Worm (Caenorhabditis elegans) whole organism, L2 larva: Measurements from ENCODE around the gene act-5.

Source experiments
- C34F6.9 ChIP-seq: fragments of 150-350 bp; optimal IDR thresholded peaks from 2 replicates; lab custom pipeline; 2014; ENCODE audit warnings: missing biosample characterization, missing genetic modification characterization
- F13H6.1 ChIP-seq: sonication (generic microtip); optimal IDR thresholded peaks from 2 replicates; lab custom pipeline; 2016; ENCODE audit warnings: missing genetic modification characterization, missing compliant biosample characterization
- R02D3.7 ChIP-seq: fragments of 150-350 bp; optimal IDR thresholded peaks from 2 replicates; lab custom pipeline; 2014; ENCODE audit warnings: missing biosample characterization, missing genetic modification characterization
- Y55F3AM.14 ChIP-seq: fragments of 200-800 bp; sonication (Bioruptor generic); optimal IDR thresholded peaks from 2 replicates; lab custom pipeline; 2018; ENCODE audit warnings: mild to moderate bottlenecking, missing genetic modification characterization, missing compliant biosample characterization
- ZK546.5 ChIP-seq: sonication (generic microtip); optimal IDR thresholded peaks from 2 replicates; lab custom pipeline; 2017; ENCODE audit warnings: missing biosample characterization, missing genetic modification characterization
- alr-1 ChIP-seq: fragments of 150-350 bp; optimal IDR thresholded peaks from 2 replicates; lab custom pipeline; 2014; ENCODE audit warnings: missing biosample characterization, missing genetic modification characterization
- aly-2 ChIP-seq: fragments of 150-350 bp; optimal IDR thresholded peaks from 2 replicates; lab custom pipeline; 2014; ENCODE audit warnings: missing biosample characterization, missing genetic modification characterization
- ama-1 ChIP-seq: fragments of 150-350 bp; optimal IDR thresholded peaks from 2 replicates; lab custom pipeline; 2018; ENCODE audit warnings: inconsistent platforms
- blmp-1 ChIP-seq: sonication (generic microtip); optimal IDR thresholded peaks from 2 replicates; lab custom pipeline; 2017; ENCODE audit warnings: missing genetic modification characterization, mild to moderate bottlenecking, missing compliant biosample characterization, antibody characterized with exemption, moderate library complexity; ENCODE audit not compliant: insufficient read depth
- ceh-16 ChIP-seq: fragments of 150-350 bp; optimal IDR thresholded peaks from 2 replicates; lab custom pipeline; 2014; ENCODE audit warnings: missing biosample characterization, missing genetic modification characterization
- ceh-82 ChIP-seq: fragments of 150-350 bp; optimal IDR thresholded peaks from 2 replicates; lab custom pipeline; 2014; ENCODE audit warnings: missing biosample characterization, missing genetic modification characterization
- crh-2 ChIP-seq: sonication (generic microtip); optimal IDR thresholded peaks from 2 replicates; lab custom pipeline; 2017; ENCODE audit warnings: missing biosample characterization, missing genetic modification characterization
- dmd-4 ChIP-seq: sonication (generic microtip); optimal IDR thresholded peaks from 2 replicates; lab custom pipeline; 2017; ENCODE audit warnings: missing biosample characterization, missing genetic modification characterization
- egl-27 ChIP-seq: sonication (generic microtip); optimal IDR thresholded peaks from 3 replicates; lab custom pipeline; 2017; ENCODE audit warnings: missing biosample characterization, missing genetic modification reagents, missing genetic modification characterization
- elt-1 ChIP-seq: fragments of 150-350 bp; optimal IDR thresholded peaks from 2 replicates; lab custom pipeline; 2014; ENCODE audit warnings: missing biosample characterization, missing genetic modification characterization
- elt-3 ChIP-seq: sonication (generic microtip); optimal IDR thresholded peaks from 2 replicates; lab custom pipeline; 2017; ENCODE audit warnings: missing biosample characterization, missing genetic modification characterization
- fos-1 ChIP-seq: fragments of 150-350 bp; optimal IDR thresholded peaks from 2 replicates; lab custom pipeline; 2014; ENCODE audit warnings: missing biosample characterization, missing genetic modification characterization
- gmeb-1 ChIP-seq: fragments of 150-350 bp; optimal IDR thresholded peaks from 2 replicates; lab custom pipeline; 2014; ENCODE audit warnings: missing biosample characterization, missing genetic modification characterization
- lin-11 ChIP-seq: fragments of 150-350 bp; sonication (generic microtip); optimal IDR thresholded peaks from 2 replicates; lab custom pipeline; 2014; ENCODE audit warnings: missing biosample characterization, missing genetic modification characterization, inconsistent platforms, mixed read lengths
- lin-13 ChIP-seq: fragments of 150-350 bp; optimal IDR thresholded peaks from 2 replicates; lab custom pipeline; 2014; ENCODE audit warnings: missing biosample characterization, missing genetic modification reagents, missing genetic modification characterization
- lin-39 ChIP-seq: fragments of 150-350 bp; optimal IDR thresholded peaks from 2 replicates; lab custom pipeline; 2014; ENCODE audit warnings: missing biosample characterization, missing genetic modification reagents, missing genetic modification characterization
- lsy-2 ChIP-seq, 2 experiments: fragments of 150-350 bp in 1 of 2; sonication (generic microtip) in 1 of 2; optimal IDR thresholded peaks; 2 replicates each; lab custom pipeline; 2014 to 2017; ENCODE audit warnings: missing biosample characterization in 2 of 2, missing genetic modification characterization in 2 of 2
- mab-5 ChIP-seq: fragments of 150-350 bp; optimal IDR thresholded peaks from 2 replicates; lab custom pipeline; 2014; ENCODE audit warnings: missing biosample characterization, missing genetic modification characterization
- mdl-1 ChIP-seq, 2 experiments: fragments of 150-350 bp in 1 of 2; sonication (generic microtip) in 1 of 2; optimal IDR thresholded peaks; 2 replicates each; lab custom pipeline; 2017; ENCODE audit warnings: missing biosample characterization in 2 of 2, missing genetic modification characterization in 2 of 2
- nhr-10 ChIP-seq: sonication (generic microtip); optimal IDR thresholded peaks from 2 replicates; lab custom pipeline; 2017; ENCODE audit warnings: missing biosample characterization, missing genetic modification characterization
- nhr-11 ChIP-seq: fragments of 150-350 bp; optimal IDR thresholded peaks from 2 replicates; lab custom pipeline; 2014; ENCODE audit warnings: missing biosample characterization, missing genetic modification characterization
- nhr-12 ChIP-seq: fragments of 150-350 bp; optimal IDR thresholded peaks from 2 replicates; lab custom pipeline; 2014; ENCODE audit warnings: missing biosample characterization, missing genetic modification characterization
- nhr-21 ChIP-seq: fragments of 150-350 bp; optimal IDR thresholded peaks from 2 replicates; lab custom pipeline; 2014; ENCODE audit warnings: missing biosample characterization, missing genetic modification characterization
- nhr-23 ChIP-seq: fragments of 150-350 bp; optimal IDR thresholded peaks from 2 replicates; lab custom pipeline; 2014; ENCODE audit warnings: missing biosample characterization, missing genetic modification reagents, missing genetic modification characterization
- nhr-237 ChIP-seq: fragments of 150-350 bp; optimal IDR thresholded peaks from 2 replicates; lab custom pipeline; 2014; ENCODE audit warnings: missing biosample characterization, missing genetic modification characterization
- nhr-25 ChIP-seq: fragments of 150-350 bp; sonication (generic microtip); optimal IDR thresholded peaks from 3 replicates; lab custom pipeline; 2014; ENCODE audit warnings: missing biosample characterization, missing genetic modification characterization
- nhr-77 ChIP-seq: fragments of 150-350 bp; optimal IDR thresholded peaks from 2 replicates; lab custom pipeline; 2014; ENCODE audit warnings: missing biosample characterization, missing genetic modification characterization
- peb-1 ChIP-seq: fragments of 150-350 bp; optimal IDR thresholded peaks from 2 replicates; lab custom pipeline; 2014; ENCODE audit warnings: missing biosample characterization, missing genetic modification characterization
- sem-4 ChIP-seq: fragments of 150-350 bp; optimal IDR thresholded peaks from 2 replicates; lab custom pipeline; 2014; ENCODE audit warnings: missing biosample characterization, missing genetic modification reagents, missing genetic modification characterization
- skn-1 ChIP-seq: sonication (generic microtip); optimal IDR thresholded peaks from 2 replicates; lab custom pipeline; 2017; ENCODE audit warnings: missing biosample characterization, missing genetic modification characterization
- sma-3 ChIP-seq: sonication (generic microtip); optimal IDR thresholded peaks from 2 replicates; lab custom pipeline; 2016; ENCODE audit warnings: missing genetic modification reagents, missing genetic modification characterization, missing compliant biosample characterization
- sma-9 ChIP-seq, 2 experiments: fragments of 150-350 bp in 1 of 2; sonication (generic microtip) in 1 of 2; optimal IDR thresholded peaks; 2 replicates each; lab custom pipeline; 2014 to 2016; ENCODE audit warnings: missing genetic modification characterization in 2 of 2, mild to moderate bottlenecking in 1 of 2, missing biosample characterization in 1 of 2, missing compliant biosample characterization in 1 of 2, missing genetic modification reagents in 1 of 2, moderate library complexity in 1 of 2
- snpc-4 ChIP-seq: fragments of 150-350 bp; optimal IDR thresholded peaks from 2 replicates; lab custom pipeline; 2014; ENCODE audit warnings: missing biosample characterization, missing genetic modification characterization
- unc-39 ChIP-seq: fragments of 150-350 bp; optimal IDR thresholded peaks from 2 replicates; lab custom pipeline; 2014; ENCODE audit warnings: missing biosample characterization, missing genetic modification characterization
- unc-62 ChIP-seq: fragments of 150-350 bp; optimal IDR thresholded peaks from 2 replicates; lab custom pipeline; 2014; ENCODE audit warnings: missing biosample characterization, missing genetic modification reagents, missing genetic modification characterization
- zag-1 ChIP-seq: fragments of 150-350 bp; optimal IDR thresholded peaks from 2 replicates; lab custom pipeline; 2014; ENCODE audit warnings: missing biosample characterization, missing genetic modification characterization
- ztf-11 ChIP-seq: sonication (generic microtip); optimal IDR thresholded peaks from 2 replicates; lab custom pipeline; 2017; ENCODE audit warnings: missing biosample characterization, missing genetic modification characterization
- ztf-4 ChIP-seq: fragments of 150-350 bp; optimal IDR thresholded peaks from 2 replicates; lab custom pipeline; 2014; ENCODE audit warnings: missing biosample characterization, missing genetic modification characterization

Gene act-5

ce11 chrIII:13648540-13648939 is 42.7 kb upstream of the act-5 start:
- TF ChIP-seq nhr-25 (tag; lab: Kevin White, UChicago): no peak
- no peak for TF ChIP-seq nhr-23 (tag; lab: Kevin White, UChicago)
- no peak for TF ChIP-seq snpc-4
- TF ChIP-seq sma-3 (GFP tag; lab: Kevin White, UChicago): no peak
- TF ChIP-seq nhr-237 (tag; lab: Kevin White, UChicago): no peak
- TF ChIP-seq alr-1 (tag; lab: Kevin White, UChicago): no peak

DNA sequence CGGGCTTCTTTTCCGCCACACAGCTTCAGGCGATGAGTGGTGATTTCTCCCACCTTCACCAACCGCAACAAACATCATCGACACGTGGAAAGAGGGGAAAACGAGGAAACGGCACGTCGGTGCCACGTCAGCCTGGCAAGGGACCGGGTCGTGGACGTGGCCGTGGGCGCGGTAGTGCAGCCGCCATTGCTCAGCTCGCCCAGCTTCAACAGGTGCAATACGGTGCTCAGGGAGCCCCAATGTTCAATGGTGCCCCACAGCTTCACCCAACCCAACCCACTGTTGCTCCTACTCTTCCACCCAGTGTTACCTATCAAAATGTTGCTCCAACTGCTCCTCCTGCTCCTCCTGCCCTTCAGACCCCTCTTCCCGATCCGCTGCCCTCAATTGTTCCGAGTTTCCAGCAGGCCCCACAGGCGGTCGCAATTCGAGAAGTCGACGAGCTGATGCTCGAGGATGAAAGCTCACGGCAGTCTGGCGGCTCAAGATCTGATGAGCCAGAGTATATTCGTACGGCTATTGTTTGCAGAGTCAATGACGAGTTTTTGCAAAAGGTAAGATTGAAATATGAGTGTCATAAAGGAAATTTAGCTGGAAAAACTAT is 40.1 kb upstream of the act-5 start:
- no peak for TF ChIP-seq fos-1 (tag; lab: Kevin White, UChicago)

ce11 chrIII:13644279-13644678 is 38.4 kb upstream of the act-5 start:
- no peak for TF ChIP-seq zag-1 (tag; lab: Kevin White, UChicago)
- TF ChIP-seq sem-4 (tag; lab: Kevin White, UChicago): no peak
- TF ChIP-seq elt-3 (tag; lab: Kevin White, UChicago): no peak
- TF ChIP-seq lin-11 (tag; lab: Kevin White, UChicago): no peak
- TF ChIP-seq sma-9 (GFP tag; optimal IDR thresholded peaks at IDR 0.05; lab: Kevin White, UChicago): no peak
- TF ChIP-seq sma-9 (tag; optimal IDR thresholded peaks at IDR 0.05; lab: Kevin White, UChicago): no peak
- TF ChIP-seq Y55F3AM.14 (GFP tag; lab: Kevin White, UChicago): no peak
- no peak for TF ChIP-seq peb-1 (tag; lab: Kevin White, UChicago)
- TF ChIP-seq blmp-1 (tag; lab: Kevin White, UChicago): no peak
- no peak for TF ChIP-seq lin-39 (tag; lab: Kevin White, UChicago)
- no peak for TF ChIP-seq fos-1 (tag; lab: Kevin White, UChicago)
- no peak for TF ChIP-seq F13H6.1
- no peak for TF ChIP-seq ama-1 (lab: Kevin White, UChicago)
- no peak for TF ChIP-seq ceh-82 (tag; lab: Kevin White, UChicago)
- no peak for TF ChIP-seq nhr-10 (tag; lab: Kevin White, UChicago)
- no peak for TF ChIP-seq mdl-1 (tag; optimal IDR thresholded peaks at IDR 0.05; lab: Kevin White, UChicago)

DNA sequence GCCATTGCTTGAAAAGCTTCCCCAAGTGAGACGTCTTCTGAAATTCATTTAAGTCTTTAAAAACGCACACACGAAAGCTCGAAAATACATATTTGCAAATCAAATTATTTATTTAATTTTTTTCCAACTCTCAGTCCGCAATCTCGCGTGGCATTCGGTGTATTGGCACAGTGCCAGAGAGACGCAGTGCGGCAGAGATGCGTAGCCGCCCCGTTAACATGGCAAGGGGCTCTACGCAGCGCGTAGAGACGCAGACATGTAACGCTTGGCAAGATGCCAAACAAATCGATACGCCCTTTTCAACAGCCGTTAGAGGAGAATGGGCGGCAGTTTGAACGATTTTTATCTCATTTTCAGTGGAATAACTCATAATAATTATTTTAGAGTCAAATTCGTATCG is 37.7 kb upstream of the act-5 start, which contains the start of the genes drr-2 and set-16:
Gene drr-2, minus strand, starts transcription at position 37 of the 400 bp plus-strand sequence.
Gene set-16, plus strand, starts transcription at position 383 of the 400 bp plus-strand sequence.
- TF ChIP-seq aly-2 (tag; lab: Kevin White, UChicago) (no peak), ceh-16 (tag; lab: Kevin White, UChicago) (peak; percentile 97), zag-1 (tag; lab: Kevin White, UChicago) (peak; percentile 97), nhr-25 (tag; lab: Kevin White, UChicago) (peak; percentile 99), gmeb-1 (tag; lab: Kevin White, UChicago) (peak; percentile 96), nhr-23 (tag; lab: Kevin White, UChicago) (no peak), nhr-11 (tag; lab: Kevin White, UChicago) (peak; percentile 28), fos-1 (tag; lab: Kevin White, UChicago) (peak; percentile 98), sma-9 (GFP tag; optimal IDR thresholded peaks at IDR 0.05; lab: Kevin White, UChicago) (peak; percentile 97), sma-9 (tag; optimal IDR thresholded peaks at IDR 0.05; lab: Kevin White, UChicago) (no peak), elt-1 (tag; lab: Kevin White, UChicago) (peak; percentile 36), blmp-1 (tag; lab: Kevin White, UChicago) (peak; percentile 90), peb-1 (tag; lab: Kevin White, UChicago) (no peak), lin-13 (GFP tag; lab: Kevin White, UChicago) (peak; percentile 99), crh-2 (tag; lab: Kevin White, UChicago) (peak; percentile 99), skn-1 (tag; lab: Kevin White, UChicago) (peak; percentile 84), ama-1 (lab: Kevin White, UChicago) (peak; percentile 68), dmd-4 (tag; lab: Kevin White, UChicago) (peak; percentile 36), egl-27 (peak; percentile 98), ztf-4 (tag; lab: Kevin White, UChicago) (peak; percentile 97), nhr-21 (peak; percentile 99), ZK546.5 (peak; percentile 89), unc-62 (peak; percentile 88), mab-5 (tag; lab: Kevin White, UChicago) (peak; percentile 98), unc-39 (tag; lab: Kevin White, UChicago) (no peak), alr-1 (tag; lab: Kevin White, UChicago) (no peak), nhr-10 (tag; lab: Kevin White, UChicago) (peak; percentile 94), R02D3.7 (tag; lab: Kevin White, UChicago) (peak; percentile 79), ceh-82 (tag; lab: Kevin White, UChicago) (peak; percentile 93), nhr-12 (tag; lab: Kevin White, UChicago) (peak; percentile 61), elt-3 (tag; lab: Kevin White, UChicago) (no peak), lin-39 (tag; lab: Kevin White, UChicago) (peak; percentile 39), nhr-237 (tag; lab: Kevin White, UChicago) (peak; percentile 92), ztf-11 (peak; percentile 52), C34F6.9 (tag; lab: Kevin White, UChicago) (peak; percentile 100), lsy-2 (tag; optimal IDR thresholded peaks at IDR 0.05; lab: Kevin White, UChicago) (peak; percentile 96 to 98), nhr-77 (tag; lab: Kevin White, UChicago) (peak; percentile 93), sma-3 (GFP tag; lab: Kevin White, UChicago) (peak; percentile 100), lin-11 (tag; lab: Kevin White, UChicago) (peak; percentile 99), Y55F3AM.14 (GFP tag; lab: Kevin White, UChicago) (peak; percentile 96), F13H6.1 (peak; percentile 99), mdl-1 (tag; optimal IDR thresholded peaks at IDR 0.05; lab: Kevin White, UChicago) (peak; percentile 33 to 82)
